Worm (Caenorhabditis elegans) whole organism, L4 larva: ENCODE measurements around the gene clec-43.

Experiments
- nhr-102 ChIP-seq: sonication (generic microtip); optimal IDR thresholded peaks from 2 replicates; lab custom pipeline; 2016; ENCODE audit warnings: mild to moderate bottlenecking, missing genetic modification characterization, moderate library complexity, missing compliant biosample characterization
- zag-1 ChIP-seq: fragments of 150-350 bp; optimal IDR thresholded peaks from 2 replicates; lab custom pipeline; 2014; ENCODE audit warnings: missing biosample characterization, missing genetic modification characterization

DNA sequence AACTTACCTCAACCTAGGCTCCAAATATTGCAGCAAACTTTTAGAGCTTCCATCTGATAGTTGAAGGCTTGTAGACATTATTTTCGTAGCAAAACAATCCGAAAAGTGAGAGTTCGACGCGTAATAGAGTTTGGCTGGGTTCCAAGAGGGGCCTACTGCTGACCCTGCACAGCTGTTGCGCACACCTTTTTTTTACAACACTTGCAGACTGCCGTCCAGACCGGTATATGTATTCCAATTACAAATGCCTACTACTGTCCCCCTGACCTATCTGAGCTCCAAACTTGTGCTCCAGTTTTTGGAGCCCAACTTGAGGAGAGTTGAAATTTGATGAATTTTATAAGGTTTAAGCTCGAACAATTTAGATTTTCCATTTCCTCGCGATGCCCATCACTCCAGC, 34.3 kb upstream of the clec-43 start, which contains the start of the genes fbxc-24 and fbxc-27:
- TF ChIP-seq zag-1: no peak
- TF ChIP-seq nhr-102 (tag; lab: Kevin White, UChicago): no peak
